Worm (Caenorhabditis elegans) whole organism, L3 larva: Measurements from ENCODE around the gene pes-8.

ENCODE experiments used
- R02D3.7 ChIP-seq: fragments of 150-350 bp; optimal IDR thresholded peaks from 2 replicates; lab custom pipeline; 2014; ENCODE audit warnings: missing biosample characterization, missing genetic modification characterization
- ZK546.5 ChIP-seq: sonication (generic microtip); optimal IDR thresholded peaks from 2 replicates; lab custom pipeline; 2017; ENCODE audit warnings: missing biosample characterization, missing genetic modification characterization
- ama-1 ChIP-seq: fragments of 150-350 bp; optimal IDR thresholded peaks from 2 replicates; lab custom pipeline; 2018
- ceh-16 ChIP-seq: sonication (generic microtip); optimal IDR thresholded peaks from 2 replicates; lab custom pipeline; 2017; ENCODE audit warnings: missing biosample characterization, missing genetic modification characterization
- ceh-28 ChIP-seq: fragments of 150-350 bp; optimal IDR thresholded peaks from 2 replicates; lab custom pipeline; 2014; ENCODE audit warnings: missing biosample characterization, missing genetic modification reagents, missing genetic modification characterization
- ceh-82 ChIP-seq: fragments of 150-350 bp; optimal IDR thresholded peaks from 2 replicates; lab custom pipeline; 2014; ENCODE audit warnings: missing biosample characterization, missing genetic modification characterization
- daf-12 ChIP-seq: fragments of 150-350 bp; optimal IDR thresholded peaks from 2 replicates; lab custom pipeline; 2014; ENCODE audit warnings: missing biosample characterization, missing genetic modification reagents, missing genetic modification characterization
- egl-27 ChIP-seq: sonication (generic microtip); optimal IDR thresholded peaks from 4 replicates; lab custom pipeline; 2017; ENCODE audit warnings: missing biosample characterization, missing genetic modification reagents, missing genetic modification characterization
- egl-5 ChIP-seq: fragments of 150-350 bp; optimal IDR thresholded peaks from 2 replicates; lab custom pipeline; 2017; ENCODE audit warnings: missing biosample characterization, missing genetic modification reagents, missing genetic modification characterization, inconsistent platforms
- elt-1 ChIP-seq: fragments of 150-350 bp; optimal IDR thresholded peaks from 2 replicates; lab custom pipeline; 2014; ENCODE audit warnings: missing biosample characterization, missing genetic modification characterization
- elt-2 ChIP-seq: sonication (generic microtip); optimal IDR thresholded peaks from 2 replicates; lab custom pipeline; 2016; ENCODE audit warnings: missing genetic modification reagents, mild to moderate bottlenecking, missing genetic modification characterization, missing compliant biosample characterization
- elt-3 ChIP-seq, 3 experiments: fragments of 150-350 bp in 1 of 3; sonication (generic microtip) in 2 of 3; optimal IDR thresholded peaks; 2 replicates in 2 of 3; 4 replicates in 1 of 3; lab custom pipeline; 2014 to 2017; ENCODE audit warnings: missing biosample characterization in 3 of 3, missing genetic modification characterization in 3 of 3
- fkh-10 ChIP-seq: sonication (generic microtip); optimal IDR thresholded peaks from 2 replicates; lab custom pipeline; 2017; ENCODE audit warnings: missing biosample characterization, missing genetic modification reagents, missing genetic modification characterization
- fkh-2 ChIP-seq: fragments of 150-350 bp; optimal IDR thresholded peaks from 2 replicates; lab custom pipeline; 2014; ENCODE audit warnings: missing biosample characterization, missing genetic modification reagents, missing genetic modification characterization
- lin-39 ChIP-seq: fragments of 150-350 bp; optimal IDR thresholded peaks from 2 replicates; lab custom pipeline; 2018; ENCODE audit warnings: missing biosample characterization, missing genetic modification reagents, missing genetic modification characterization
- mml-1 ChIP-seq: fragments of 150-350 bp; sonication (generic microtip); optimal IDR thresholded peaks from 3 replicates; lab custom pipeline; 2014; ENCODE audit warnings: missing biosample characterization, missing genetic modification characterization
- nfya-1 ChIP-seq: sonication (generic microtip); optimal IDR thresholded peaks from 2 replicates; lab custom pipeline; 2017; ENCODE audit warnings: missing genetic modification characterization, mild to moderate bottlenecking, missing compliant biosample characterization, antibody characterized with exemption, moderate library complexity; ENCODE audit not compliant: insufficient read depth
- nhr-11 ChIP-seq: fragments of 150-350 bp; optimal IDR thresholded peaks from 2 replicates; lab custom pipeline; 2014; ENCODE audit warnings: missing biosample characterization, missing genetic modification characterization
- nhr-12 ChIP-seq: fragments of 150-350 bp; optimal IDR thresholded peaks from 2 replicates; lab custom pipeline; 2014; ENCODE audit warnings: missing biosample characterization, missing genetic modification characterization
- nhr-23 ChIP-seq: fragments of 150-350 bp; optimal IDR thresholded peaks from 2 replicates; lab custom pipeline; 2014; ENCODE audit warnings: missing biosample characterization, missing genetic modification reagents, missing genetic modification characterization
- nhr-237 ChIP-seq: fragments of 150-350 bp; optimal IDR thresholded peaks from 2 replicates; lab custom pipeline; 2014; ENCODE audit warnings: missing biosample characterization, missing genetic modification characterization
- nhr-43 ChIP-seq: sonication (generic microtip); optimal IDR thresholded peaks from 2 replicates; lab custom pipeline; 2016; ENCODE audit warnings: mild to moderate bottlenecking, missing genetic modification characterization, missing compliant biosample characterization; ENCODE audit not compliant: poor library complexity, severe bottlenecking
- pha-4 ChIP-seq: fragments of 150-350 bp; optimal IDR thresholded peaks from 2 replicates; lab custom pipeline; 2014; ENCODE audit warnings: missing biosample characterization, missing genetic modification reagents, missing genetic modification characterization
- pqm-1 ChIP-seq: fragments of 150-350 bp; optimal IDR thresholded peaks from 2 replicates; lab custom pipeline; 2017; ENCODE audit warnings: missing biosample characterization, missing genetic modification characterization, inconsistent platforms
- sea-2 ChIP-seq: fragments of 150-350 bp; sonication (generic microtip); optimal IDR thresholded peaks from 4 replicates; lab custom pipeline; 2014; ENCODE audit warnings: missing biosample characterization, missing genetic modification reagents, missing genetic modification characterization
- skn-1 ChIP-seq: fragments of 150-350 bp; optimal IDR thresholded peaks from 2 replicates; lab custom pipeline; 2014; ENCODE audit warnings: missing biosample characterization, missing genetic modification characterization
- tbx-2 ChIP-seq: sonication (generic microtip); optimal IDR thresholded peaks from 2 replicates; lab custom pipeline; 2016; ENCODE audit warnings: mild to moderate bottlenecking, missing genetic modification characterization, missing compliant biosample characterization
- unc-39 ChIP-seq: sonication (generic microtip); optimal IDR thresholded peaks from 4 replicates; lab custom pipeline; 2017; ENCODE audit warnings: missing biosample characterization, missing genetic modification characterization
- zag-1 ChIP-seq: fragments of 150-350 bp; optimal IDR thresholded peaks from 2 replicates; lab custom pipeline; 2014; ENCODE audit warnings: missing biosample characterization, missing genetic modification characterization
- ztf-4 ChIP-seq: fragments of 150-350 bp; optimal IDR thresholded peaks from 2 replicates; lab custom pipeline; 2014; ENCODE audit warnings: missing biosample characterization, missing genetic modification characterization

pes-8 gene

ce11 chrX:9278653-9279052 is 27.1 kb downstream of the pes-8 start, which contains the start of gene B0416.4:
Gene B0416.4 (plus strand): TSS chrX:9278953.
- TF ChIP-seq egl-27 (tag; lab: Kevin White, UChicago), result no peak
- no peak for TF ChIP-seq unc-39 (tag; lab: Kevin White, UChicago)
- no peak for TF ChIP-seq zag-1 (tag; lab: Kevin White, UChicago)
- TF ChIP-seq elt-1 (tag; lab: Kevin White, UChicago), result no peak

ce11 chrX:9283026-9283425 is 31.4 kb downstream of the pes-8 start, which contains the start of gene B0416.11:
Gene B0416.11 (minus strand): TSS chrX:9283126.
- no peak for TF ChIP-seq unc-39 (tag; lab: Kevin White, UChicago)
- TF ChIP-seq nhr-43 (tag; lab: Kevin White, UChicago), result no peak
- TF ChIP-seq egl-5 (tag; lab: Kevin White, UChicago), result no peak
- no peak for TF ChIP-seq fkh-10 (GFP tag; lab: Kevin White, UChicago)
- TF ChIP-seq nhr-23 (tag; lab: Kevin White, UChicago), result no peak
- TF ChIP-seq pha-4 (tag; lab: Kevin White, UChicago), result no peak
- no peak for TF ChIP-seq pqm-1 (tag; lab: Kevin White, UChicago)
- no peak for TF ChIP-seq ceh-82
- TF ChIP-seq skn-1, result no peak
- TF ChIP-seq ceh-16, result no peak

ce11 chrX:9291345-9291744 is 39.8 kb downstream of the pes-8 start, which contains the start of gene B0416.3:
Gene B0416.3 (plus strand): TSS chrX:9291645.
- TF ChIP-seq mml-1 (no peak), elt-1 (tag; lab: Kevin White, UChicago) (no peak), nhr-11 (no peak), fkh-10 (GFP tag; lab: Kevin White, UChicago) (no peak), R02D3.7 (tag; lab: Kevin White, UChicago) (no peak), pqm-1 (tag; lab: Kevin White, UChicago) (no peak), sea-2 (GFP tag; lab: Kevin White, UChicago) (no peak), daf-12 (tag; lab: Kevin White, UChicago) (no peak), nhr-12 (tag; lab: Kevin White, UChicago) (no peak), ceh-28 (tag; lab: Kevin White, UChicago) (no peak), lin-39 (tag; lab: Kevin White, UChicago) (no peak), ama-1 (no peak), ztf-4 (tag; lab: Kevin White, UChicago) (no peak), egl-5 (tag; lab: Kevin White, UChicago) (no peak), nhr-43 (tag; lab: Kevin White, UChicago) (no peak)

ce11 chrX:9295471-9295870 is 43.9 kb downstream of the pes-8 start:
- TF ChIP-seq elt-2, result peak; percentile 71
- no peak for TF ChIP-seq elt-3 (tag; optimal IDR thresholded peaks at IDR 0.05; lab: Kevin White, UChicago)
- TF ChIP-seq pqm-1 (tag; lab: Kevin White, UChicago), result peak; percentile 59
- TF ChIP-seq nhr-237 (tag; lab: Kevin White, UChicago), result no peak
- TF ChIP-seq fkh-2 (tag; lab: Kevin White, UChicago), result no peak
- TF ChIP-seq unc-39 (tag; lab: Kevin White, UChicago), result no peak
- no peak for TF ChIP-seq nhr-43 (tag; lab: Kevin White, UChicago)
- no peak for TF ChIP-seq nhr-23 (tag; lab: Kevin White, UChicago)
- no peak for TF ChIP-seq sea-2 (GFP tag; lab: Kevin White, UChicago)

ce11 chrX:9296591-9296990 is 45.0 kb downstream of the pes-8 start, which contains the start of gene gly-13:
Gene gly-13 (minus strand): TSS chrX:9296622.
- TF ChIP-seq elt-2 (peak; percentile 19), nhr-11 (no peak), nhr-23 (tag; lab: Kevin White, UChicago) (peak; percentile 19), nfya-1 (peak; percentile 8)

ce11 chrX:9297834-9298233 is 46.2 kb downstream of the pes-8 start, which contains the start of gene B0416.7:
Gene B0416.7 (minus strand): TSS chrX:9297934.
- TF ChIP-seq tbx-2 (no peak), sea-2 (GFP tag; lab: Kevin White, UChicago) (no peak), ceh-82 (no peak), ZK546.5 (tag; lab: Kevin White, UChicago) (no peak)
- TF ChIP-seq, all 47 proteins: peak for 0
